Fruit fly (Drosophila melanogaster): Measurements from ENCODE around the gene CG5087.

CG5087 gene

dm6 chr3L:8982044-8982443 lies 15.9 kb upstream of the CG5087 start:
- no peak for TF ChIP-seq CG1620 (GFP tag; optimal IDR thresholded peaks at IDR 0.05)
- no peak for TF ChIP-seq cic (GFP tag; optimal IDR thresholded peaks at IDR 0.05)
- TF ChIP-seq CG12768 (GFP tag; optimal IDR thresholded peaks at IDR 0.05), result no peak
- TF ChIP-seq Mnt (GFP tag; optimal IDR thresholded peaks at IDR 0.05), result no peak
- no peak for TF ChIP-seq CG11617 (GFP tag; optimal IDR thresholded peaks at IDR 0.05)
- TF ChIP-seq pad (GFP tag; optimal IDR thresholded peaks at IDR 0.05), result no peak
- no peak for TF ChIP-seq CG14711 (tag; optimal IDR thresholded peaks at IDR 0.05)
- TF ChIP-seq cnc (optimal IDR thresholded peaks at IDR 0.05), result no peak
- TF ChIP-seq bab1 (GFP tag; optimal IDR thresholded peaks at IDR 0.05), result no peak
- no peak for TF ChIP-seq CG7045 (GFP tag; optimal IDR thresholded peaks at IDR 0.05)
- TF ChIP-seq ovo (GFP tag; optimal IDR thresholded peaks at IDR 0.05), result no peak

- TF ChIP-seq Hr96 (GFP tag; optimal IDR thresholded peaks at IDR 0.05) (peak; percentile 8), pad (GFP tag; optimal IDR thresholded peaks at IDR 0.05) (no peak), CG7101 (tag; optimal IDR thresholded peaks at IDR 0.05) (no peak), CG1620 (GFP tag; optimal IDR thresholded peaks at IDR 0.05) (no peak), Clk (GFP tag; optimal IDR thresholded peaks at IDR 0.05) (no peak), toe (GFP tag; optimal IDR thresholded peaks at IDR 0.05) (no peak), tj (GFP tag; optimal IDR thresholded peaks at IDR 0.05) (peak; percentile 25), bab1 (GFP tag; optimal IDR thresholded peaks at IDR 0.05) (no peak), ovo (GFP tag; optimal IDR thresholded peaks at IDR 0.05) (no peak), CG12768 (GFP tag; optimal IDR thresholded peaks at IDR 0.05) (peak; percentile 41), CG5204 (GFP tag; optimal IDR thresholded peaks at IDR 0.05) (no peak), cnc (optimal IDR thresholded peaks at IDR 0.05) (no peak), Mnt (GFP tag; optimal IDR thresholded peaks at IDR 0.05) (peak; percentile 37), kay (GFP tag; ENCODE audit: borderline replicate concordance) (peak; percentile 7), CG33017 (tag; optimal IDR thresholded peaks at IDR 0.05) (peak; percentile 58), Crg-1 (GFP tag; optimal IDR thresholded peaks at IDR 0.05) (peak; percentile 19), CG14711 (tag; optimal IDR thresholded peaks at IDR 0.05) (peak; percentile 89), cic (GFP tag; optimal IDR thresholded peaks at IDR 0.05) (peak; percentile 79), CG11617 (GFP tag; optimal IDR thresholded peaks at IDR 0.05) (peak; percentile 28), CG7045 (GFP tag; optimal IDR thresholded peaks at IDR 0.05) (peak; percentile 60)
These were observed 12.7 kb upstream of the CG5087 start for dm6 chr3L:8985132-8985847.

- no peak for TF ChIP-seq bab1 (GFP tag; optimal IDR thresholded peaks at IDR 0.05)
- TF ChIP-seq kay (GFP tag; ENCODE audit: borderline replicate concordance), result no peak
- no peak for TF ChIP-seq Hr96 (GFP tag; optimal IDR thresholded peaks at IDR 0.05)
- TF ChIP-seq CG1620 (GFP tag; optimal IDR thresholded peaks at IDR 0.05), result peak; percentile 28
- peak; percentile 44 for TF ChIP-seq CG12768 (GFP tag; optimal IDR thresholded peaks at IDR 0.05)
- peak; percentile 29 for TF ChIP-seq cic (GFP tag; optimal IDR thresholded peaks at IDR 0.05)
- TF ChIP-seq toe (GFP tag; optimal IDR thresholded peaks at IDR 0.05), result no peak
- TF ChIP-seq cnc (optimal IDR thresholded peaks at IDR 0.05), result no peak
- TF ChIP-seq CG11617 (GFP tag; optimal IDR thresholded peaks at IDR 0.05), result no peak
- no peak for TF ChIP-seq pad (GFP tag; optimal IDR thresholded peaks at IDR 0.05)
- peak; percentile 70 for TF ChIP-seq CG33017 (tag; optimal IDR thresholded peaks at IDR 0.05)
- peak; percentile 25 for TF ChIP-seq tj (GFP tag; optimal IDR thresholded peaks at IDR 0.05)
- peak; percentile 13 for TF ChIP-seq Clk (GFP tag; optimal IDR thresholded peaks at IDR 0.05)
- no peak for TF ChIP-seq CG14711 (tag; optimal IDR thresholded peaks at IDR 0.05)
- peak; percentile 5 for TF ChIP-seq Crg-1 (GFP tag; optimal IDR thresholded peaks at IDR 0.05)
- peak; percentile 22 for TF ChIP-seq ovo (GFP tag; optimal IDR thresholded peaks at IDR 0.05)
- TF ChIP-seq CG7101 (tag; optimal IDR thresholded peaks at IDR 0.05), result peak; percentile 59
- peak; percentile 64 for TF ChIP-seq CG5204 (GFP tag; optimal IDR thresholded peaks at IDR 0.05)
- TF ChIP-seq Mnt (GFP tag; optimal IDR thresholded peaks at IDR 0.05), result peak; percentile 45
- no peak for TF ChIP-seq CG7045 (GFP tag; optimal IDR thresholded peaks at IDR 0.05)
These were observed 12.1 kb upstream of the CG5087 start, which contains the start of gene Galk for dm6 chr3L:8985848-8986320. Gene Galk, minus strand, starts transcription at chr3L:8986091.

dm6 chr3L:8986582-8986981 lies 11.4 kb upstream of the CG5087 start, which contains the start of gene CG5068:
Gene CG5068, plus strand, starts transcription at chr3L:8986710.
- TF ChIP-seq CG11617 (GFP tag; optimal IDR thresholded peaks at IDR 0.05) (no peak), Mnt (GFP tag; optimal IDR thresholded peaks at IDR 0.05) (no peak), CG33017 (tag; optimal IDR thresholded peaks at IDR 0.05) (no peak), cic (GFP tag; optimal IDR thresholded peaks at IDR 0.05) (no peak), CG5204 (GFP tag; optimal IDR thresholded peaks at IDR 0.05) (no peak), bab1 (GFP tag; optimal IDR thresholded peaks at IDR 0.05) (peak; percentile 10), Crg-1 (GFP tag; optimal IDR thresholded peaks at IDR 0.05) (no peak), ovo (GFP tag; optimal IDR thresholded peaks at IDR 0.05) (no peak)

dm6 chr3L:8990128-8990527 lies 7.9 kb upstream of the CG5087 start, which contains the start of gene CG5280:
Gene CG5280, minus strand, starts transcription at chr3L:8990228.
- TF ChIP-seq Hr96 (GFP tag; optimal IDR thresholded peaks at IDR 0.05) (no peak), cnc (optimal IDR thresholded peaks at IDR 0.05) (no peak), toe (GFP tag; optimal IDR thresholded peaks at IDR 0.05) (no peak), kay (GFP tag; ENCODE audit: borderline replicate concordance) (peak; percentile 76)

- TF ChIP-seq CG12768 (GFP tag; optimal IDR thresholded peaks at IDR 0.05), result peak; percentile 59
- peak; percentile 90 for TF ChIP-seq CG33017 (tag; optimal IDR thresholded peaks at IDR 0.05)
- peak; percentile 96 for TF ChIP-seq ovo (GFP tag; optimal IDR thresholded peaks at IDR 0.05)
- TF ChIP-seq pad (GFP tag; optimal IDR thresholded peaks at IDR 0.05), result peak; percentile 80
- peak; percentile 51 for TF ChIP-seq Clk (GFP tag; optimal IDR thresholded peaks at IDR 0.05)
- no peak for TF ChIP-seq toe (GFP tag; optimal IDR thresholded peaks at IDR 0.05)
- no peak for TF ChIP-seq cnc (optimal IDR thresholded peaks at IDR 0.05)
- TF ChIP-seq tj (GFP tag; optimal IDR thresholded peaks at IDR 0.05), result peak; percentile 33
- peak; percentile 96 for TF ChIP-seq bab1 (GFP tag; optimal IDR thresholded peaks at IDR 0.05)
- TF ChIP-seq Crg-1 (GFP tag; optimal IDR thresholded peaks at IDR 0.05), result peak; percentile 37
- no peak for TF ChIP-seq Hr96 (GFP tag; optimal IDR thresholded peaks at IDR 0.05)
- TF ChIP-seq cic (GFP tag; optimal IDR thresholded peaks at IDR 0.05), result no peak
- peak; percentile 90 for TF ChIP-seq CG7101 (tag; optimal IDR thresholded peaks at IDR 0.05)
- no peak for TF ChIP-seq kay (GFP tag; ENCODE audit: borderline replicate concordance)
- TF ChIP-seq Mnt (GFP tag; optimal IDR thresholded peaks at IDR 0.05), result peak; percentile 57
- TF ChIP-seq CG11617 (GFP tag; optimal IDR thresholded peaks at IDR 0.05), result peak; percentile 64
- TF ChIP-seq CG1620 (GFP tag; optimal IDR thresholded peaks at IDR 0.05), result peak; percentile 74
- peak; percentile 64 for TF ChIP-seq CG7045 (GFP tag; optimal IDR thresholded peaks at IDR 0.05)
- TF ChIP-seq CG14711 (tag; optimal IDR thresholded peaks at IDR 0.05), result peak; percentile 89
These were observed 1.7 kb upstream of the CG5087 start for dm6 chr3L:8996173-8996767.
